Fruit fly (Drosophila melanogaster) whole organism, adult: ENCODE data around the gene CG42271.

ENCODE experiments used
- CG12768 ChIP-seq: fragments of 200-800 bp; sonication (Bioruptor generic); optimal IDR thresholded peaks from 2 replicates; lab custom pipeline; 2017; ENCODE audit warnings: missing biosample characterization, missing genetic modification characterization, mild to moderate bottlenecking, moderate library complexity, missing genetic modification reagents
- CG14711 ChIP-seq: fragments of 200-800 bp; sonication (Bioruptor generic); optimal IDR thresholded peaks from 2 replicates; lab custom pipeline; 2018; ENCODE audit warnings: missing biosample characterization, mild to moderate bottlenecking, missing genetic modification characterization, moderate library complexity
- CG33017 ChIP-seq: fragments of 200-800 bp; sonication (Bioruptor generic); optimal IDR thresholded peaks from 2 replicates; lab custom pipeline; 2018; ENCODE audit warnings: missing biosample characterization, mild to moderate bottlenecking, missing genetic modification characterization, moderate library complexity
- CG5204 ChIP-seq: fragments of 200-800 bp; sonication (Bioruptor generic); optimal IDR thresholded peaks from 2 replicates; lab custom pipeline; 2016; ENCODE audit warnings: missing biosample characterization, missing genetic modification characterization
- CG7101 ChIP-seq: fragments of 200-800 bp; sonication (Bioruptor generic); optimal IDR thresholded peaks from 2 replicates; lab custom pipeline; 2018; ENCODE audit warnings: missing biosample characterization, mild to moderate bottlenecking, missing genetic modification characterization, moderate library complexity
- Clk ChIP-seq: fragments of 200-800 bp; sonication (Bioruptor generic); optimal IDR thresholded peaks from 2 replicates; lab custom pipeline; 2017; ENCODE audit warnings: missing biosample characterization, missing genetic modification characterization
- Mnt ChIP-seq: fragments of 200-800 bp; sonication (Bioruptor generic); optimal IDR thresholded peaks from 2 replicates; lab custom pipeline; 2016; ENCODE audit warnings: missing biosample characterization, mild to moderate bottlenecking, missing genetic modification characterization
- bab1 ChIP-seq: fragments of 200-800 bp; sonication (Bioruptor generic); optimal IDR thresholded peaks from 3 replicates; lab custom pipeline; 2019; ENCODE audit warnings: missing biosample characterization, mild to moderate bottlenecking, missing genetic modification characterization, moderate library complexity
- cic ChIP-seq: fragments of 200-800 bp; sonication (Bioruptor generic); optimal IDR thresholded peaks from 2 replicates; lab custom pipeline; 2017; ENCODE audit warnings: missing biosample characterization, mild to moderate bottlenecking, missing genetic modification characterization, moderate library complexity
- cnc ChIP-seq, 2 experiments: fragments of >200 bp; optimal IDR thresholded peaks; 2 replicates each; lab custom pipeline; 2017
- kay ChIP-seq: fragments of 200-800 bp; sonication (Bioruptor generic); peaks from one replicate; lab custom pipeline; 2016; ENCODE audit warnings: missing biosample characterization, missing genetic modification characterization, borderline replicate concordance
- ovo ChIP-seq: fragments of 200-800 bp; sonication (Bioruptor generic); optimal IDR thresholded peaks from 2 replicates; lab custom pipeline; 2016; ENCODE audit warnings: missing biosample characterization, missing genetic modification characterization
- tj ChIP-seq: fragments of 200-800 bp; sonication (Bioruptor generic); optimal IDR thresholded peaks from 3 replicates; lab custom pipeline; 2017; ENCODE audit warnings: missing biosample characterization, mild to moderate bottlenecking, missing genetic modification characterization, moderate library complexity
- toe ChIP-seq: fragments of 200-800 bp; sonication (Bioruptor generic); optimal IDR thresholded peaks from 2 replicates; lab custom pipeline; 2016; ENCODE audit warnings: missing biosample characterization, missing genetic modification characterization

- TF ChIP-seq ovo (GFP tag; lab: Kevin White, UChicago) (no peak), kay (no peak), toe (GFP tag; lab: Kevin White, UChicago) (no peak), CG33017 (tag; lab: Kevin White, UChicago) (no peak), CG12768 (GFP tag; lab: Kevin White, UChicago) (no peak), tj (GFP tag; lab: Kevin White, UChicago) (no peak), Mnt (no peak), CG5204 (no peak), cnc (optimal IDR thresholded peaks at IDR 0.05; lab: Kevin White, UChicago) (no peak), CG7101 (tag; lab: Kevin White, UChicago) (peak; percentile 21), Clk (GFP tag; lab: Kevin White, UChicago) (no peak), CG14711 (tag; lab: Kevin White, UChicago) (peak; percentile 44), cic (GFP tag; lab: Kevin White, UChicago) (no peak), bab1 (GFP tag; lab: Kevin White, UChicago) (no peak)
Observed at dm6 chrX:14242941-14243736, 9.3 kb upstream of the CG42271 start, which contains the start of gene CG32599.
